Worm (Caenorhabditis elegans) whole organism, mixed stage, embryonic: ENCODE measurements around the gene F57A10.4.

ENCODE experiments used
- ceh-39 ChIP-seq: fragments of 150-350 bp; optimal IDR thresholded peaks from 2 replicates; lab custom pipeline; 2014; ENCODE audit warnings: missing biosample characterization, missing genetic modification characterization
- ces-1 ChIP-seq: fragments of 150-350 bp; optimal IDR thresholded peaks from 2 replicates; lab custom pipeline; 2014; ENCODE audit warnings: missing biosample characterization, missing genetic modification reagents, missing genetic modification characterization
- drap-1 ChIP-seq: fragments of 200-800 bp; sonication (Bioruptor generic); optimal IDR thresholded peaks from 3 replicates; lab custom pipeline; 2018; ENCODE audit warnings: mild to moderate bottlenecking, missing genetic modification characterization, missing compliant biosample characterization
- elt-1 ChIP-seq: sonication (generic microtip); optimal IDR thresholded peaks from 2 replicates; lab custom pipeline; 2017; ENCODE audit warnings: missing genetic modification characterization, mild to moderate bottlenecking, missing compliant biosample characterization, antibody characterized with exemption, moderate library complexity, borderline replicate concordance; ENCODE audit not compliant: insufficient read depth
- hlh-1 ChIP-seq: fragments of 150-350 bp; optimal IDR thresholded peaks from 2 replicates; lab custom pipeline; 2014; ENCODE audit warnings: missing biosample characterization, missing genetic modification reagents, missing genetic modification characterization
- lin-13 ChIP-seq: fragments of 150-350 bp; optimal IDR thresholded peaks from 2 replicates; lab custom pipeline; 2014; ENCODE audit warnings: missing biosample characterization, missing genetic modification characterization
- lsy-2 ChIP-seq: fragments of 150-350 bp; optimal IDR thresholded peaks from 2 replicates; lab custom pipeline; 2014; ENCODE audit warnings: missing biosample characterization, missing genetic modification characterization
- mab-5 ChIP-seq: fragments of 150-350 bp; optimal IDR thresholded peaks from 2 replicates; lab custom pipeline; 2014; ENCODE audit warnings: missing biosample characterization, missing genetic modification characterization
- mls-2 ChIP-seq: sonication (generic microtip); optimal IDR thresholded peaks from 2 replicates; lab custom pipeline; 2016; ENCODE audit warnings: mild to moderate bottlenecking, missing genetic modification characterization, moderate library complexity, missing compliant biosample characterization
- nhr-12 ChIP-seq: fragments of 150-350 bp; optimal IDR thresholded peaks from 2 replicates; lab custom pipeline; 2014; ENCODE audit warnings: missing biosample characterization, missing genetic modification characterization
- nhr-2 ChIP-seq: fragments of 150-350 bp; optimal IDR thresholded peaks from 2 replicates; lab custom pipeline; 2014; ENCODE audit warnings: missing biosample characterization, missing genetic modification characterization
- nhr-237 ChIP-seq: fragments of 150-350 bp; optimal IDR thresholded peaks from 2 replicates; lab custom pipeline; 2014; ENCODE audit warnings: missing biosample characterization, missing genetic modification characterization
- nhr-76 ChIP-seq: sonication (generic microtip); optimal IDR thresholded peaks from 2 replicates; lab custom pipeline; 2017; ENCODE audit warnings: missing biosample characterization, missing genetic modification characterization
- unc-120 ChIP-seq: sonication (generic microtip); optimal IDR thresholded peaks from 2 replicates; lab custom pipeline; 2017; ENCODE audit warnings: missing genetic modification characterization, missing compliant biosample characterization; ENCODE audit not compliant: poor library complexity, severe bottlenecking
- unc-39 ChIP-seq: fragments of 150-350 bp; optimal IDR thresholded peaks from 2 replicates; lab custom pipeline; 2014; ENCODE audit warnings: missing biosample characterization, missing genetic modification characterization
- unc-62 ChIP-seq: fragments of 150-350 bp; optimal IDR thresholded peaks from 2 replicates; lab custom pipeline; 2014; ENCODE audit warnings: missing biosample characterization, missing genetic modification reagents, missing genetic modification characterization

F57A10.4 gene

ce11 chrV:15817746-15818145 is 48.5 kb downstream of the F57A10.4 start, which contains the start of gene abf-3:
abf-3 (minus strand) TSS chrV:15817846.
- TF ChIP-seq hlh-1 (tag; lab: Kevin White, UChicago) (no peak), unc-62 (GFP tag; lab: Kevin White, UChicago) (no peak), mab-5 (tag; lab: Kevin White, UChicago) (no peak), drap-1 (GFP tag; lab: Kevin White, UChicago) (no peak), ces-1 (GFP tag; lab: Kevin White, UChicago) (no peak), mls-2 (tag; lab: Kevin White, UChicago) (no peak), nhr-76 (no peak), lsy-2 (tag; lab: Kevin White, UChicago) (no peak), lin-13 (no peak), unc-39 (tag; lab: Kevin White, UChicago) (no peak), unc-120 (no peak), ceh-39 (tag; lab: Kevin White, UChicago) (no peak), nhr-12 (tag; lab: Kevin White, UChicago) (no peak), nhr-237 (no peak), nhr-2 (no peak), elt-1 (no peak)
